Worm (Caenorhabditis elegans) whole organism, L2 larva: ENCODE measurements around the gene ctsa-3.1.

Source experiments
- C34F6.9 ChIP-seq: fragments of 150-350 bp; optimal IDR thresholded peaks from 2 replicates; lab custom pipeline; 2014; ENCODE audit warnings: missing biosample characterization, missing genetic modification characterization
- F13H6.1 ChIP-seq: sonication (generic microtip); optimal IDR thresholded peaks from 2 replicates; lab custom pipeline; 2016; ENCODE audit warnings: missing genetic modification characterization, missing compliant biosample characterization
- R02D3.7 ChIP-seq: fragments of 150-350 bp; optimal IDR thresholded peaks from 2 replicates; lab custom pipeline; 2014; ENCODE audit warnings: missing biosample characterization, missing genetic modification characterization
- Y55F3AM.14 ChIP-seq: fragments of 200-800 bp; sonication (Bioruptor generic); optimal IDR thresholded peaks from 2 replicates; lab custom pipeline; 2018; ENCODE audit warnings: mild to moderate bottlenecking, missing genetic modification characterization, missing compliant biosample characterization
- ZK546.5 ChIP-seq: sonication (generic microtip); optimal IDR thresholded peaks from 2 replicates; lab custom pipeline; 2017; ENCODE audit warnings: missing biosample characterization, missing genetic modification characterization
- aly-2 ChIP-seq: fragments of 150-350 bp; optimal IDR thresholded peaks from 2 replicates; lab custom pipeline; 2014; ENCODE audit warnings: missing biosample characterization, missing genetic modification characterization
- ama-1 ChIP-seq: fragments of 150-350 bp; optimal IDR thresholded peaks from 2 replicates; lab custom pipeline; 2018; ENCODE audit warnings: inconsistent platforms
- blmp-1 ChIP-seq: sonication (generic microtip); optimal IDR thresholded peaks from 2 replicates; lab custom pipeline; 2017; ENCODE audit warnings: missing genetic modification characterization, mild to moderate bottlenecking, missing compliant biosample characterization, antibody characterized with exemption, moderate library complexity; ENCODE audit not compliant: insufficient read depth
- ceh-82 ChIP-seq: fragments of 150-350 bp; optimal IDR thresholded peaks from 2 replicates; lab custom pipeline; 2014; ENCODE audit warnings: missing biosample characterization, missing genetic modification characterization
- crh-2 ChIP-seq: sonication (generic microtip); optimal IDR thresholded peaks from 2 replicates; lab custom pipeline; 2017; ENCODE audit warnings: missing biosample characterization, missing genetic modification characterization
- egl-27 ChIP-seq: sonication (generic microtip); optimal IDR thresholded peaks from 3 replicates; lab custom pipeline; 2017; ENCODE audit warnings: missing biosample characterization, missing genetic modification reagents, missing genetic modification characterization
- fos-1 ChIP-seq: fragments of 150-350 bp; optimal IDR thresholded peaks from 2 replicates; lab custom pipeline; 2014; ENCODE audit warnings: missing biosample characterization, missing genetic modification characterization
- lin-11 ChIP-seq: fragments of 150-350 bp; sonication (generic microtip); optimal IDR thresholded peaks from 2 replicates; lab custom pipeline; 2014; ENCODE audit warnings: missing biosample characterization, missing genetic modification characterization, inconsistent platforms, mixed read lengths
- lin-39 ChIP-seq: fragments of 150-350 bp; optimal IDR thresholded peaks from 2 replicates; lab custom pipeline; 2014; ENCODE audit warnings: missing biosample characterization, missing genetic modification reagents, missing genetic modification characterization
- lsy-2 ChIP-seq, 2 experiments: fragments of 150-350 bp in 1 of 2; sonication (generic microtip) in 1 of 2; optimal IDR thresholded peaks; 2 replicates each; lab custom pipeline; 2014 to 2017; ENCODE audit warnings: missing biosample characterization in 2 of 2, missing genetic modification characterization in 2 of 2
- mab-5 ChIP-seq: fragments of 150-350 bp; optimal IDR thresholded peaks from 2 replicates; lab custom pipeline; 2014; ENCODE audit warnings: missing biosample characterization, missing genetic modification characterization
- mbf-1 ChIP-seq: sonication (generic microtip); optimal IDR thresholded peaks from 2 replicates; lab custom pipeline; 2017; ENCODE audit warnings: missing biosample characterization, missing genetic modification characterization
- mdl-1 ChIP-seq, 2 experiments: fragments of 150-350 bp in 1 of 2; sonication (generic microtip) in 1 of 2; optimal IDR thresholded peaks; 2 replicates each; lab custom pipeline; 2017; ENCODE audit warnings: missing biosample characterization in 2 of 2, missing genetic modification characterization in 2 of 2
- nhr-12 ChIP-seq: fragments of 150-350 bp; optimal IDR thresholded peaks from 2 replicates; lab custom pipeline; 2014; ENCODE audit warnings: missing biosample characterization, missing genetic modification characterization
- nhr-129 ChIP-seq: fragments of 150-350 bp; optimal IDR thresholded peaks from 2 replicates; lab custom pipeline; 2014; ENCODE audit warnings: missing biosample characterization, missing genetic modification characterization
- nhr-21 ChIP-seq: fragments of 150-350 bp; optimal IDR thresholded peaks from 2 replicates; lab custom pipeline; 2014; ENCODE audit warnings: missing biosample characterization, missing genetic modification characterization
- nhr-23 ChIP-seq: fragments of 150-350 bp; optimal IDR thresholded peaks from 2 replicates; lab custom pipeline; 2014; ENCODE audit warnings: missing biosample characterization, missing genetic modification reagents, missing genetic modification characterization
- nhr-237 ChIP-seq: fragments of 150-350 bp; optimal IDR thresholded peaks from 2 replicates; lab custom pipeline; 2014; ENCODE audit warnings: missing biosample characterization, missing genetic modification characterization
- nhr-25 ChIP-seq: fragments of 150-350 bp; sonication (generic microtip); optimal IDR thresholded peaks from 3 replicates; lab custom pipeline; 2014; ENCODE audit warnings: missing biosample characterization, missing genetic modification characterization
- nhr-77 ChIP-seq: fragments of 150-350 bp; optimal IDR thresholded peaks from 2 replicates; lab custom pipeline; 2014; ENCODE audit warnings: missing biosample characterization, missing genetic modification characterization
- peb-1 ChIP-seq: fragments of 150-350 bp; optimal IDR thresholded peaks from 2 replicates; lab custom pipeline; 2014; ENCODE audit warnings: missing biosample characterization, missing genetic modification characterization
- sem-4 ChIP-seq: fragments of 150-350 bp; optimal IDR thresholded peaks from 2 replicates; lab custom pipeline; 2014; ENCODE audit warnings: missing biosample characterization, missing genetic modification reagents, missing genetic modification characterization
- skn-1 ChIP-seq: sonication (generic microtip); optimal IDR thresholded peaks from 2 replicates; lab custom pipeline; 2017; ENCODE audit warnings: missing biosample characterization, missing genetic modification characterization
- sma-3 ChIP-seq: sonication (generic microtip); optimal IDR thresholded peaks from 2 replicates; lab custom pipeline; 2016; ENCODE audit warnings: missing genetic modification reagents, missing genetic modification characterization, missing compliant biosample characterization
- sma-9 ChIP-seq, 2 experiments: fragments of 150-350 bp in 1 of 2; sonication (generic microtip) in 1 of 2; optimal IDR thresholded peaks; 2 replicates each; lab custom pipeline; 2014 to 2016; ENCODE audit warnings: missing genetic modification characterization in 2 of 2, mild to moderate bottlenecking in 1 of 2, missing biosample characterization in 1 of 2, missing compliant biosample characterization in 1 of 2, missing genetic modification reagents in 1 of 2, moderate library complexity in 1 of 2
- snpc-4 ChIP-seq: fragments of 150-350 bp; optimal IDR thresholded peaks from 2 replicates; lab custom pipeline; 2014; ENCODE audit warnings: missing biosample characterization, missing genetic modification characterization
- unc-55 ChIP-seq: fragments of 150-350 bp; sonication (generic microtip); optimal IDR thresholded peaks from 3 replicates; lab custom pipeline; 2014; ENCODE audit warnings: missing biosample characterization, missing genetic modification reagents, missing genetic modification characterization
- unc-62 ChIP-seq: fragments of 150-350 bp; optimal IDR thresholded peaks from 2 replicates; lab custom pipeline; 2014; ENCODE audit warnings: missing biosample characterization, missing genetic modification reagents, missing genetic modification characterization

ctsa-3.1 gene

ce11 chrII:7277257-7277656 is 44.6 kb downstream of the ctsa-3.1 start:
- TF ChIP-seq skn-1 (tag; lab: Kevin White, UChicago) (peak; percentile 7), mdl-1 (tag; optimal IDR thresholded peaks at IDR 0.05; lab: Kevin White, UChicago) (no peak), lin-39 (tag; lab: Kevin White, UChicago) (no peak), snpc-4 (tag; lab: Kevin White, UChicago) (no peak), ZK546.5 (tag; lab: Kevin White, UChicago) (no peak), sma-9 (GFP tag; optimal IDR thresholded peaks at IDR 0.05; lab: Kevin White, UChicago) (peak; percentile 39), sma-9 (tag; optimal IDR thresholded peaks at IDR 0.05; lab: Kevin White, UChicago) (no peak), sma-3 (GFP tag; lab: Kevin White, UChicago) (no peak), C34F6.9 (tag; lab: Kevin White, UChicago) (no peak), ceh-82 (tag; lab: Kevin White, UChicago) (no peak), unc-55 (no peak), nhr-23 (tag; lab: Kevin White, UChicago) (no peak), R02D3.7 (tag; lab: Kevin White, UChicago) (no peak), F13H6.1 (tag; lab: Kevin White, UChicago) (peak; percentile 32), aly-2 (no peak), nhr-21 (tag; lab: Kevin White, UChicago) (no peak), egl-27 (tag; lab: Kevin White, UChicago) (no peak), fos-1 (peak; percentile 83), mab-5 (tag; lab: Kevin White, UChicago) (no peak), sem-4 (no peak), crh-2 (tag; lab: Kevin White, UChicago) (peak; percentile 29), nhr-12 (tag; lab: Kevin White, UChicago) (no peak), mbf-1 (tag; lab: Kevin White, UChicago) (no peak), peb-1 (tag; lab: Kevin White, UChicago) (no peak), nhr-237 (no peak), ama-1 (lab: Kevin White, UChicago) (no peak)

- TF ChIP-seq blmp-1 (tag; lab: Kevin White, UChicago) (peak; percentile 69), egl-27 (tag; lab: Kevin White, UChicago) (no peak), C34F6.9 (tag; lab: Kevin White, UChicago) (no peak), nhr-23 (tag; lab: Kevin White, UChicago) (no peak), crh-2 (tag; lab: Kevin White, UChicago) (peak; percentile 52), lsy-2 (tag; optimal IDR thresholded peaks at IDR 0.05; lab: Kevin White, UChicago) (peak in 1 of 2 experiments; percentile 2), fos-1 (peak; percentile 15), nhr-25 (peak; percentile 70), mdl-1 (tag; optimal IDR thresholded peaks at IDR 0.05; lab: Kevin White, UChicago) (peak in 1 of 2 experiments; percentile 27), nhr-12 (tag; lab: Kevin White, UChicago) (no peak), sma-3 (GFP tag; lab: Kevin White, UChicago) (peak; percentile 19), ama-1 (lab: Kevin White, UChicago) (no peak), aly-2 (no peak), unc-55 (no peak), nhr-21 (tag; lab: Kevin White, UChicago) (peak; percentile 68), sma-9 (GFP tag; optimal IDR thresholded peaks at IDR 0.05; lab: Kevin White, UChicago) (peak; percentile 84), sma-9 (tag; optimal IDR thresholded peaks at IDR 0.05; lab: Kevin White, UChicago) (no peak)
- TF ChIP-seq, all 48 proteins: peak for 9
Measured at ce11 chrII:7277925-7278324, 45.3 kb downstream of the ctsa-3.1 start.

ce11 chrII:7279808-7280207 is 47.2 kb downstream of the ctsa-3.1 start:
- peak; percentile 22 for TF ChIP-seq fos-1
- peak; percentile 63 for TF ChIP-seq sma-9 (GFP tag; optimal IDR thresholded peaks at IDR 0.05; lab: Kevin White, UChicago)
- TF ChIP-seq sma-9 (tag; optimal IDR thresholded peaks at IDR 0.05; lab: Kevin White, UChicago): no peak
- no peak for TF ChIP-seq nhr-23 (tag; lab: Kevin White, UChicago)
- TF ChIP-seq nhr-21 (tag; lab: Kevin White, UChicago): peak; percentile 77
- TF ChIP-seq nhr-129 (tag; lab: Kevin White, UChicago): peak; percentile 42
- no peak for TF ChIP-seq Y55F3AM.14 (GFP tag; lab: Kevin White, UChicago)

ce11 chrII:7280584-7280983 is 47.9 kb downstream of the ctsa-3.1 start:
- TF ChIP-seq sma-9 (GFP tag; optimal IDR thresholded peaks at IDR 0.05; lab: Kevin White, UChicago): peak; percentile 23
- TF ChIP-seq sma-9 (tag; optimal IDR thresholded peaks at IDR 0.05; lab: Kevin White, UChicago): no peak
- no peak for TF ChIP-seq sem-4
- TF ChIP-seq nhr-23 (tag; lab: Kevin White, UChicago): no peak
- no peak for TF ChIP-seq nhr-77 (tag; lab: Kevin White, UChicago)
- peak in 1 of 2 experiments; percentile 7 for TF ChIP-seq mdl-1 (tag; optimal IDR thresholded peaks at IDR 0.05; lab: Kevin White, UChicago)
- no peak for TF ChIP-seq unc-62 (GFP tag; lab: Kevin White, UChicago)
- no peak for TF ChIP-seq peb-1 (tag; lab: Kevin White, UChicago)
- TF ChIP-seq lin-39 (tag; lab: Kevin White, UChicago): no peak
- TF ChIP-seq fos-1: peak; percentile 86
- TF ChIP-seq blmp-1 (tag; lab: Kevin White, UChicago): peak; percentile 18
- TF ChIP-seq lin-11: no peak
- peak; percentile 15 for TF ChIP-seq nhr-129 (tag; lab: Kevin White, UChicago)
- TF ChIP-seq, all 48 proteins: peak for 5
